Worm (Caenorhabditis elegans): ENCODE results near the gene srt-14.

DNA sequence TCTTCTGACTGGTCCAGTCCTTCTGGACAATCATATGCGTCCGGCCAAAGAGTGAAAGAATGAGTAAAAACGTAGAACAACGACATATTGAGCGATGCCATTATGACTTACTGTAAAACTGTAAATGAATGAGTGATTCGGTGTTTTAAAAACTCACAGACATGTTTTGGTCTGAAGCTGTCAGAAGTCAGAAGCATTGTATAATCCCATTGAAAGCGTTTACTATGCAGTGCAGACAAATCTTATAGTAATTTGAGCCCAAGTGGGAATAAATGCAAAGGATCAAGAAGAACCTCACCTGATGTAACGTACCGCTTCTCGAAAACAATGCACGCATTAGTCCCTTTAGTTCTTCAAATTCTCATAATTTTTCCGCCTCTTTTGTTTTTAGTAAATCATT is 3.7 kb upstream of the srt-14 start, which contains the start of gene srt-3:
- TF ChIP-seq cebp-2 (GFP tag; IDR thresholded peaks at IDR 0.05) (no peak), sdz-38 (tag; optimal IDR thresholded peaks at IDR 0.05) (no peak), ama-1 (optimal IDR thresholded peaks at IDR 0.05) (no peak), ama-1 (GFP tag; optimal IDR thresholded peaks at IDR 0.05) (no peak), snpc-4 (GFP tag; optimal IDR thresholded peaks at IDR 0.05) (no peak), snpc-4 (tag; optimal IDR thresholded peaks at IDR 0.05) (no peak), unc-130 (GFP tag; optimal IDR thresholded peaks at IDR 0.05) (no peak), Y79H2A.3 (GFP tag; conservative IDR thresholded peaks at IDR 0.05) (no peak), ztf-3 (GFP tag; optimal IDR thresholded peaks at IDR 0.05) (no peak), somi-1 (GFP tag; optimal IDR thresholded peaks at IDR 0.05) (no peak), dpff-1 (tag; optimal IDR thresholded peaks at IDR 0.05) (no peak), snpc-1.1 (tag; optimal IDR thresholded peaks at IDR 0.05; ENCODE audit: insufficient read depth) (no peak), Y53F4B.3 (GFP tag; IDR thresholded peaks at IDR 0.05) (no peak), ztf-25 (GFP tag; IDR thresholded peaks at IDR 0.05) (no peak), ztf-6 (GFP tag; IDR thresholded peaks at IDR 0.05) (no peak), nfyb-1 (GFP tag; IDR thresholded peaks at IDR 0.05) (no peak)
